Fruit fly (Drosophila melanogaster) whole organism, embryonic: ENCODE results near the gene CG6414.
A peak's percentile ranks its signal among the peaks of the same experiment; 100 is the strongest.

Experiments
- Atf6 ChIP-seq: fragments of 200-800 bp; sonication (Bioruptor generic); IDR thresholded peaks from 2 replicates; pipeline ENCODE4 v1.3.6; 2022; ENCODE audit warnings: missing biosample characterization, missing genetic modification characterization
- CG10431 ChIP-seq: fragments of 200-800 bp; sonication (Bioruptor generic); optimal IDR thresholded peaks from 3 replicates; lab custom pipeline; 2018; ENCODE audit warnings: missing biosample characterization, mild to moderate bottlenecking, missing genetic modification characterization
- CG10543 ChIP-seq: fragments of 200-800 bp; sonication (Bioruptor generic); optimal IDR thresholded peaks from 3 replicates; lab custom pipeline; 2017; ENCODE audit warnings: missing biosample characterization, mild to moderate bottlenecking, missing genetic modification characterization, moderate library complexity
- CG10565 ChIP-seq: fragments of 200-800 bp; sonication (Bioruptor generic); optimal IDR thresholded peaks from 3 replicates; lab custom pipeline; 2016; ENCODE audit warnings: missing biosample characterization, mild to moderate bottlenecking, missing genetic modification characterization
- CG11504 ChIP-seq: fragments of 200-800 bp; sonication (Bioruptor generic); optimal IDR thresholded peaks from 3 replicates; lab custom pipeline; 2019; ENCODE audit warnings: missing biosample characterization, mild to moderate bottlenecking, missing genetic modification characterization, moderate library complexity
- CG11695 ChIP-seq: fragments of 200-800 bp; sonication (Bioruptor generic); IDR thresholded peaks from 3 replicates; pipeline ENCODE4 v1.3.6; 2022; ENCODE audit warnings: missing biosample characterization, missing genetic modification characterization
- CG12155 ChIP-seq: fragments of 200-800 bp; sonication (Bioruptor generic); optimal IDR thresholded peaks from 3 replicates; lab custom pipeline; 2016; ENCODE audit warnings: missing biosample characterization, missing genetic modification characterization
- CG12236 ChIP-seq: fragments of 200-800 bp; sonication (Bioruptor generic); optimal IDR thresholded peaks from 2 replicates; lab custom pipeline; 2016; ENCODE audit warnings: missing biosample characterization, missing genetic modification characterization
- CG12942 ChIP-seq: fragments of 200-800 bp; sonication (Bioruptor generic); optimal IDR thresholded peaks from 3 replicates; lab custom pipeline; 2016; ENCODE audit warnings: missing biosample characterization, missing genetic modification characterization
- CG14014 ChIP-seq: fragments of 200-800 bp; sonication (Bioruptor generic); IDR thresholded peaks from 2 replicates; pipeline ENCODE4 v1.3.6; 2022; ENCODE audit warnings: missing biosample characterization, missing genetic modification characterization
- CG1832 ChIP-seq: fragments of 200-800 bp; sonication (Bioruptor generic); optimal IDR thresholded peaks from 2 replicates; lab custom pipeline; 2017; ENCODE audit warnings: missing biosample characterization, mild to moderate bottlenecking, missing genetic modification characterization, inconsistent platforms
- CG18599 ChIP-seq: fragments of 200-800 bp; sonication (Bioruptor generic); optimal IDR thresholded peaks from 3 replicates; lab custom pipeline; 2017; ENCODE audit warnings: missing biosample characterization, missing genetic modification characterization, mild to moderate bottlenecking, moderate library complexity, missing genetic modification reagents
- CG4404 ChIP-seq: fragments of 200-800 bp; sonication (Bioruptor generic); IDR thresholded peaks from 2 replicates; pipeline ENCODE4 v1.3.6; 2022; ENCODE audit warnings: missing biosample characterization, missing genetic modification characterization
- CG5245 ChIP-seq: fragments of 200-800 bp; sonication (Bioruptor generic); optimal IDR thresholded peaks from 3 replicates; lab custom pipeline; 2016; ENCODE audit warnings: missing biosample characterization, missing genetic modification characterization
- CG5953 ChIP-seq: fragments of 200-800 bp; sonication (Bioruptor generic); IDR thresholded peaks from 2 replicates; pipeline ENCODE4 v1.3.6; 2022; ENCODE audit warnings: missing biosample characterization, missing genetic modification characterization
- CG7357 ChIP-seq: fragments of 200-800 bp; sonication (Bioruptor generic); IDR thresholded peaks from 3 replicates; pipeline ENCODE4 v1.3.6; 2022; ENCODE audit warnings: missing biosample characterization, missing genetic modification characterization
- CG7928 ChIP-seq: fragments of 200-800 bp; sonication (Bioruptor generic); optimal IDR thresholded peaks from 2 replicates; lab custom pipeline; 2017; ENCODE audit warnings: missing biosample characterization, mild to moderate bottlenecking, missing genetic modification characterization
- CG8089 ChIP-seq: fragments of 200-800 bp; sonication (Bioruptor generic); optimal IDR thresholded peaks from 3 replicates; lab custom pipeline; 2016; ENCODE audit warnings: missing biosample characterization, missing genetic modification characterization
- CG9932 ChIP-seq: fragments of 200-800 bp; sonication (Bioruptor generic); IDR thresholded peaks from 2 replicates; pipeline ENCODE4 v1.3.6; 2022; ENCODE audit warnings: missing biosample characterization, missing genetic modification characterization
- Chrac-16 ChIP-seq: fragments of 200-800 bp; sonication (Bioruptor generic); optimal IDR thresholded peaks from 3 replicates; lab custom pipeline; 2016; ENCODE audit warnings: missing biosample characterization, missing genetic modification characterization
- D ChIP-seq, 2 experiments: fragments of 200-800 bp in 1 of 2; fragments of >200 bp in 1 of 2; sonication (Bioruptor generic) in 1 of 2; optimal IDR thresholded peaks; 2 replicates in 1 of 2; 3 replicates in 1 of 2; lab custom pipeline; 2017; ENCODE audit warnings: mild to moderate bottlenecking in 1 of 2, missing biosample characterization in 1 of 2, missing genetic modification characterization in 1 of 2, missing genetic modification reagents in 1 of 2
- Deaf1 ChIP-seq: fragments of 200-800 bp; optimal IDR thresholded peaks from 3 replicates; lab custom pipeline; 2019; ENCODE audit warnings: missing biosample characterization, mild to moderate bottlenecking, missing genetic modification characterization, moderate library complexity
- Dfd ChIP-seq, 2 experiments: fragments of >200 bp; optimal IDR thresholded peaks; 2 replicates each; lab custom pipeline; 2017; ENCODE audit warnings: missing biosample characterization in 2 of 2, missing genetic modification characterization in 2 of 2
- Ets65A ChIP-seq: fragments of 200-800 bp; sonication (Bioruptor generic); peaks from one replicate; lab custom pipeline; 2016; ENCODE audit warnings: missing biosample characterization, missing genetic modification characterization
- Gug ChIP-seq: fragments of 200-800 bp; sonication (Bioruptor generic); IDR thresholded peaks from 4 replicates; pipeline ENCODE4 v1.3.6; 2022; ENCODE audit warnings: missing biosample characterization, missing genetic modification characterization
- Hr51 ChIP-seq, 2 experiments: fragments of 200-800 bp; sonication (Bioruptor generic); optimal IDR thresholded peaks; 2 replicates in 1 of 2; 3 replicates in 1 of 2; lab custom pipeline; 2016 to 2018; ENCODE audit warnings: missing biosample characterization in 2 of 2, missing genetic modification characterization in 2 of 2, mild to moderate bottlenecking in 1 of 2, moderate library complexity in 1 of 2
- Hr78 ChIP-seq, 2 experiments: fragments of 200-800 bp in 1 of 2; fragments of >200 bp in 1 of 2; sonication (Bioruptor generic) in 1 of 2; optimal IDR thresholded peaks; 2 replicates each; lab custom pipeline; 2017 to 2019; ENCODE audit warnings: missing biosample characterization in 2 of 2, missing genetic modification characterization in 2 of 2, mild to moderate bottlenecking in 1 of 2, moderate library complexity in 1 of 2
- Kr ChIP-seq: fragments of 200-800 bp; sonication (Bioruptor generic); optimal IDR thresholded peaks from 2 replicates; lab custom pipeline; 2017; ENCODE audit warnings: missing biosample characterization, mild to moderate bottlenecking, missing genetic modification characterization
- NFAT ChIP-seq: fragments of 200-800 bp; sonication (Bioruptor generic); IDR thresholded peaks from 2 replicates; pipeline ENCODE4 v1.3.6; 2022; ENCODE audit warnings: missing biosample characterization, missing genetic modification characterization
- NK7.1 ChIP-seq: fragments of 200-800 bp; sonication (Bioruptor generic); optimal IDR thresholded peaks from 3 replicates; lab custom pipeline; 2016; ENCODE audit warnings: missing biosample characterization, missing genetic modification characterization
- Oli ChIP-seq: fragments of 200-800 bp; sonication (Bioruptor generic); optimal IDR thresholded peaks from 2 replicates; lab custom pipeline; 2018; ENCODE audit warnings: missing biosample characterization, mild to moderate bottlenecking, missing genetic modification characterization, moderate library complexity
- Poxn ChIP-seq: fragments of 200-800 bp; sonication (Bioruptor generic); IDR thresholded peaks from 2 replicates; pipeline ENCODE4 v1.3.6; 2022; ENCODE audit warnings: missing biosample characterization, missing genetic modification characterization
- Ptx1 ChIP-seq: fragments of 200-800 bp; sonication (Bioruptor generic); IDR thresholded peaks from 2 replicates; pipeline ENCODE4 v1.3.6; 2022; ENCODE audit warnings: missing biosample characterization, missing genetic modification characterization
- Taf1 ChIP-seq: fragments of 200-800 bp; sonication (Bioruptor generic); IDR thresholded peaks from 2 replicates; pipeline ENCODE4 v1.3.6; 2022; ENCODE audit warnings: missing biosample characterization, missing genetic modification characterization
- Xrp1 ChIP-seq: fragments of 200-800 bp; sonication (Bioruptor generic); IDR thresholded peaks from 2 replicates; pipeline ENCODE4 v1.3.6; 2022; ENCODE audit warnings: missing biosample characterization, missing genetic modification characterization
- ase ChIP-seq: fragments of 200-800 bp; sonication (Bioruptor generic); IDR thresholded peaks from 3 replicates; pipeline ENCODE4 v1.3.6; 2022; ENCODE audit warnings: missing biosample characterization, missing genetic modification characterization
- cas ChIP-seq: fragments of 200-800 bp; sonication (Bioruptor generic); IDR thresholded peaks from 2 replicates; pipeline ENCODE4 v1.3.6; 2022; ENCODE audit warnings: missing biosample characterization, missing genetic modification characterization
- dysf ChIP-seq: fragments of 200-800 bp; sonication (Bioruptor generic); IDR thresholded peaks from 3 replicates; pipeline ENCODE4 v1.3.6; 2022; ENCODE audit warnings: missing biosample characterization, missing genetic modification characterization
- ham ChIP-seq: fragments of 200-800 bp; sonication (Bioruptor generic); IDR thresholded peaks from 2 replicates; pipeline ENCODE4 v1.3.6; 2022; ENCODE audit warnings: missing biosample characterization, missing genetic modification characterization
- ind ChIP-seq: fragments of 200-800 bp; sonication (Bioruptor generic); optimal IDR thresholded peaks from 3 replicates; lab custom pipeline; 2016; ENCODE audit warnings: missing biosample characterization, missing genetic modification characterization
- inv ChIP-seq: fragments of 200-800 bp; sonication (Bioruptor generic); IDR thresholded peaks from 2 replicates; pipeline ENCODE4 v1.3.6; 2022; ENCODE audit warnings: missing biosample characterization, missing genetic modification characterization; ENCODE audit not compliant: partially characterized antibody
- lilli ChIP-seq: fragments of 200-800 bp; sonication (Bioruptor generic); optimal IDR thresholded peaks from 3 replicates; lab custom pipeline; 2016; ENCODE audit warnings: missing biosample characterization, missing genetic modification characterization
- lola ChIP-seq, 3 experiments: fragments of >200 bp in 2 of 3; fragments of 200-800 bp in 1 of 3; sonication (Bioruptor generic) in 1 of 3; optimal IDR thresholded peaks; 2 replicates each; lab custom pipeline; 2017 to 2019; ENCODE audit warnings: missing biosample characterization in 3 of 3, missing genetic modification characterization in 3 of 3, mild to moderate bottlenecking in 1 of 3, moderate library complexity in 1 of 3
- mld ChIP-seq: fragments of 200-800 bp; sonication (Bioruptor generic); IDR thresholded peaks from 3 replicates; pipeline ENCODE4 v1.3.6; 2022; ENCODE audit warnings: missing biosample characterization, missing genetic modification characterization; ENCODE audit not compliant: partially characterized antibody
- row ChIP-seq: fragments of 200-800 bp; sonication (Bioruptor generic); IDR thresholded peaks from 3 replicates; pipeline ENCODE4 v1.3.6; 2022; ENCODE audit warnings: missing biosample characterization, missing genetic modification characterization
- sens ChIP-seq: fragments of 200-800 bp; sonication (Bioruptor generic); peaks from one replicate; lab custom pipeline; 2016; ENCODE audit warnings: missing biosample characterization, missing genetic modification characterization
- sob ChIP-seq: fragments of 200-800 bp; sonication (Bioruptor generic); IDR thresholded peaks from 2 replicates; pipeline ENCODE4 v1.3.6; 2022; ENCODE audit warnings: missing biosample characterization, missing genetic modification characterization
- unpg ChIP-seq: fragments of 200-800 bp; sonication (Bioruptor generic); optimal IDR thresholded peaks from 3 replicates; lab custom pipeline; 2018; ENCODE audit warnings: missing biosample characterization, mild to moderate bottlenecking, missing genetic modification characterization, moderate library complexity
- wor ChIP-seq: fragments of 200-800 bp; sonication (Bioruptor generic); IDR thresholded peaks from 2 replicates; pipeline ENCODE4 v1.3.6; 2022; ENCODE audit warnings: missing biosample characterization, missing genetic modification characterization

CG6414 gene

DNA sequence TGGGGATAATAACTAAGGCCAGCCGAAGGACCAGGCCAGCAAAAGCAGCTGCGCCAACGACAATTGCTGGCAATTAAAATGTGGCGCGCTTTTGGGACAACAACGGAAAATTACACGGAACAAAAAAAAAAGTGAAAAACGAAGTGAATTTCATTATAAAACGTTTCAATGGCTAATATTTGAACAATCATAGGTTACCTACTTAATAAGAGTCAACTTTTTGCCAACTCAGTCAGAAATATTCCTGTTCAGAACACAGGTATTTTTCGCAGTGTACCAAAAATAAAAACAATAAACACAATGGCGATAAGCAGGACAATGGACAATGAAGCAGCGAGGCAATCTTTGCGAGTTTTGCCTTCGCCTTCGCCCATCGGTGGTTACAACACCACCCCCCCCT is 33.9 kb upstream of the CG6414 start (continued):
- TF ChIP-seq Kr (GFP tag; lab: Kevin White, UChicago): no peak
- 0 out of 2 replicates have a peak, but pooled peaks have one; percentile 21 for TF ChIP-seq CG14014 (GFP tag; lab: Robert Waterston, UW)
- TF ChIP-seq dysf (GFP tag; lab: Robert Waterston, UW): peak; percentile 51; the same call in 1 of the 3 replicates
- TF ChIP-seq CG11504 (tag; lab: Kevin White, UChicago): peak; percentile 53
- TF ChIP-seq Oli (tag; lab: Kevin White, UChicago): peak; percentile 38
- no peak for TF ChIP-seq CG8089 (GFP tag; lab: Kevin White, UChicago)
- peak; percentile 4 for TF ChIP-seq lilli
- 0 out of 3 replicates have a peak, but pooled peaks have one; percentile 26 for TF ChIP-seq CG7357 (GFP tag; lab: Robert Waterston, UW)
- peak; percentile 38; the same call in 1 of the 2 replicates for TF ChIP-seq CG9932 (GFP tag; lab: Robert Waterston, UW)
- no peak for TF ChIP-seq Hr78 (GFP tag; optimal IDR thresholded peaks at IDR 0.05; lab: Kevin White, UChicago)
- peak; percentile 22; the same call in 1 of the 2 replicates for TF ChIP-seq Atf6 (GFP tag; lab: Robert Waterston, UW)
- TF ChIP-seq CG18599 (GFP tag; lab: Kevin White, UChicago): peak; percentile 68
- peak; percentile 29; the same call in 1 of the 2 replicates for TF ChIP-seq wor (GFP tag; lab: Robert Waterston, UW)
- TF ChIP-seq Deaf1 (tag; lab: Kevin White, UChicago): no peak
- no peak for TF ChIP-seq CG10543 (GFP tag; lab: Kevin White, UChicago)
- TF ChIP-seq D (optimal IDR thresholded peaks at IDR 0.05; lab: Kevin White, UChicago): no peak
- peak; percentile 36 for TF ChIP-seq D (GFP tag; optimal IDR thresholded peaks at IDR 0.05; lab: Kevin White, UChicago)
- no peak for TF ChIP-seq CG12155 (GFP tag; lab: Kevin White, UChicago)
- TF ChIP-seq Ptx1: peak; percentile 42; the same call in 1 of the 2 replicates
- no peak for TF ChIP-seq NFAT
- no peak for TF ChIP-seq ase (GFP tag; lab: Robert Waterston, UW)
- TF ChIP-seq CG7928 (GFP tag; lab: Kevin White, UChicago): no peak
- peak; percentile 57; the same call in 1 of the 2 replicates for TF ChIP-seq sob
- TF ChIP-seq sens (GFP tag; lab: Kevin White, UChicago): peak; percentile 71
- no peak for TF ChIP-seq Taf1 (GFP tag; lab: Robert Waterston, UW)
- TF ChIP-seq Gug (GFP tag; lab: Robert Waterston, UW): 0 out of 4 replicates have a peak, but pooled peaks have one; percentile 7
- TF ChIP-seq CG10565 (GFP tag; lab: Kevin White, UChicago): no peak
- no peak for TF ChIP-seq CG5953 (GFP tag; lab: Robert Waterston, UW)
- TF ChIP-seq inv (GFP tag; lab: Robert Waterston, UW): no peak
- no peak for TF ChIP-seq mld (GFP tag; lab: Robert Waterston, UW)
- no peak for TF ChIP-seq CG11695 (GFP tag; lab: Robert Waterston, UW)
- TF ChIP-seq row (GFP tag; lab: Robert Waterston, UW): peak; percentile 56

- TF ChIP-seq Poxn (GFP tag; lab: Robert Waterston, UW) (no peak), Hr51 (GFP tag; optimal IDR thresholded peaks at IDR 0.05; lab: Kevin White, UChicago) (peak in 1 of 2 experiments; percentile 15), Ets65A (GFP tag; lab: Kevin White, UChicago) (peak; percentile 96), ham (GFP tag; lab: Robert Waterston, UW) (no peak), CG5245 (GFP tag; lab: Kevin White, UChicago) (no peak), Xrp1 (peak; percentile 50), ind (GFP tag; lab: Kevin White, UChicago) (peak; percentile 47), CG7357 (GFP tag; lab: Robert Waterston, UW) (no peak), CG4404 (GFP tag; lab: Robert Waterston, UW) (no peak), CG10565 (GFP tag; lab: Kevin White, UChicago) (no peak), Dfd (GFP tag; optimal IDR thresholded peaks at IDR 0.05; lab: Kevin White, UChicago) (no peak), CG12236 (no peak), CG12942 (GFP tag; lab: Kevin White, UChicago) (peak; percentile 42), unpg (GFP tag; lab: Kevin White, UChicago) (peak; percentile 32), CG1832 (GFP tag; lab: Kevin White, UChicago) (no peak), sens (GFP tag; lab: Kevin White, UChicago) (no peak), Chrac-16 (peak; percentile 33), NK7.1 (no peak), lola (GFP tag; optimal IDR thresholded peaks at IDR 0.05; lab: Kevin White, UChicago) (peak in 1 of 3 experiments; percentile 12), cas (GFP tag; lab: Robert Waterston, UW) (no peak), CG10431 (GFP tag; lab: Kevin White, UChicago) (no peak)
These were observed 2.7 kb downstream of the CG6414 start, which contains the start of gene CG6428 for dm6 chrX:3968346-3969044. Gene CG6428 (minus strand): TSS chrX:3968655.
